Fruit fly (Drosophila melanogaster) whole organism, embryonic: ENCODE measurements around the gene CG1628.

ENCODE experiments used
- CG10543 ChIP-seq: fragments of 200-800 bp; sonication (Bioruptor generic); optimal IDR thresholded peaks from 3 replicates; lab custom pipeline; 2017; ENCODE audit warnings: missing biosample characterization, mild to moderate bottlenecking, missing genetic modification characterization, moderate library complexity
- CG12104 ChIP-seq: fragments of 200-800 bp; sonication (Bioruptor generic); optimal IDR thresholded peaks from 3 replicates; lab custom pipeline; 2016; ENCODE audit warnings: missing biosample characterization, missing genetic modification characterization
- CG12299 ChIP-seq: fragments of 200-800 bp; sonication (Bioruptor generic); optimal IDR thresholded peaks from 2 replicates; lab custom pipeline; 2018; ENCODE audit warnings: missing biosample characterization, mild to moderate bottlenecking, missing genetic modification characterization
- CG15696 ChIP-seq: fragments of 200-800 bp; sonication (Bioruptor generic); optimal IDR thresholded peaks from 2 replicates; lab custom pipeline; 2019; ENCODE audit warnings: missing biosample characterization, mild to moderate bottlenecking, missing genetic modification characterization, moderate library complexity
- CG17359 ChIP-seq: fragments of 200-800 bp; sonication (Bioruptor generic); optimal IDR thresholded peaks from 3 replicates; lab custom pipeline; 2018; ENCODE audit warnings: missing biosample characterization, mild to moderate bottlenecking, missing genetic modification characterization, moderate library complexity
- CG17361 ChIP-seq: fragments of 200-800 bp; sonication (Bioruptor generic); IDR thresholded peaks from 3 replicates; pipeline ENCODE4 v1.3.6; 2022; ENCODE audit warnings: missing biosample characterization, missing genetic modification characterization
- CG17802 ChIP-seq: fragments of 200-800 bp; sonication (Bioruptor generic); optimal IDR thresholded peaks from 2 replicates; lab custom pipeline; 2018; ENCODE audit warnings: missing biosample characterization, mild to moderate bottlenecking, missing genetic modification characterization, moderate library complexity
- CG18262 ChIP-seq: fragments of 200-800 bp; optimal IDR thresholded peaks from 3 replicates; lab custom pipeline; 2019; ENCODE audit warnings: missing biosample characterization, mild to moderate bottlenecking, missing genetic modification characterization, moderate library complexity
- CG18599 ChIP-seq: fragments of 200-800 bp; sonication (Bioruptor generic); optimal IDR thresholded peaks from 3 replicates; lab custom pipeline; 2017; ENCODE audit warnings: missing biosample characterization, missing genetic modification characterization, mild to moderate bottlenecking, moderate library complexity, missing genetic modification reagents
- CG30431 ChIP-seq: fragments of 200-800 bp; sonication (Bioruptor generic); optimal IDR thresholded peaks from 2 replicates; lab custom pipeline; 2017; ENCODE audit warnings: missing biosample characterization, missing genetic modification characterization
- CG4360 ChIP-seq: fragments of 200-800 bp; sonication (Bioruptor generic); IDR thresholded peaks from 2 replicates; pipeline ENCODE4 v1.3.6; 2022; ENCODE audit warnings: missing biosample characterization, missing genetic modification characterization
- CG43689 ChIP-seq: fragments of 200-800 bp; sonication (Bioruptor generic); IDR thresholded peaks from 2 replicates; pipeline ENCODE4 v1.3.6; 2022; ENCODE audit warnings: missing biosample characterization, missing genetic modification characterization
- CG4730 ChIP-seq: fragments of 200-800 bp; sonication (Bioruptor generic); IDR thresholded peaks from 2 replicates; pipeline ENCODE4 v1.3.6; 2022; ENCODE audit warnings: missing biosample characterization, missing genetic modification characterization
- CG6272 ChIP-seq: fragments of 200-800 bp; sonication (Bioruptor generic); IDR thresholded peaks from 2 replicates; pipeline ENCODE4 v1.3.6; 2022; ENCODE audit warnings: missing biosample characterization, missing genetic modification characterization
- CG7786 ChIP-seq: fragments of 200-800 bp; sonication (Bioruptor generic); optimal IDR thresholded peaks from 2 replicates; lab custom pipeline; 2016; ENCODE audit warnings: missing biosample characterization, missing genetic modification characterization
- CG8281 ChIP-seq: fragments of 200-800 bp; sonication (Bioruptor generic); optimal IDR thresholded peaks from 2 replicates; lab custom pipeline; 2018; ENCODE audit warnings: missing biosample characterization, mild to moderate bottlenecking, missing genetic modification characterization, moderate library complexity
- CG8765 ChIP-seq: fragments of 200-800 bp; sonication (Bioruptor generic); IDR thresholded peaks from 2 replicates; pipeline ENCODE4 v1.3.6; 2022; ENCODE audit warnings: missing biosample characterization, missing genetic modification characterization
- Dad ChIP-seq: fragments of 200-800 bp; sonication (Bioruptor generic); optimal IDR thresholded peaks from 3 replicates; lab custom pipeline; 2016; ENCODE audit warnings: missing biosample characterization, missing genetic modification characterization
- Hand ChIP-seq: fragments of 200-800 bp; sonication (Bioruptor generic); optimal IDR thresholded peaks from 2 replicates; lab custom pipeline; 2017; ENCODE audit warnings: mild to moderate bottlenecking, missing biosample characterization, missing genetic modification reagents, missing genetic modification characterization
- Hr3 ChIP-seq: fragments of 200-800 bp; sonication (Bioruptor generic); optimal IDR thresholded peaks from 3 replicates; lab custom pipeline; 2016; ENCODE audit warnings: missing biosample characterization, missing genetic modification characterization
- Hr78 ChIP-seq, 2 experiments: fragments of 200-800 bp in 1 of 2; fragments of >200 bp in 1 of 2; sonication (Bioruptor generic) in 1 of 2; optimal IDR thresholded peaks; 2 replicates each; lab custom pipeline; 2017 to 2019; ENCODE audit warnings: missing biosample characterization in 2 of 2, missing genetic modification characterization in 2 of 2, mild to moderate bottlenecking in 1 of 2, moderate library complexity in 1 of 2
- Lpt ChIP-seq: fragments of >200 bp; optimal IDR thresholded peaks from 2 replicates; lab custom pipeline; 2018; ENCODE audit warnings: missing biosample characterization, missing genetic modification characterization
- Med ChIP-seq: fragments of 200-800 bp; sonication (Bioruptor generic); peaks from one replicate; lab custom pipeline; 2016; ENCODE audit warnings: missing biosample characterization, missing genetic modification characterization, mild to moderate bottlenecking, inconsistent platforms, moderate library complexity
- NfI ChIP-seq: fragments of 200-800 bp; sonication (Bioruptor generic); optimal IDR thresholded peaks from 3 replicates; lab custom pipeline; 2018; ENCODE audit warnings: missing biosample characterization, mild to moderate bottlenecking, missing genetic modification characterization, moderate library complexity
- Oaz ChIP-seq: fragments of 200-800 bp; sonication (Bioruptor generic); IDR thresholded peaks from 2 replicates; pipeline ENCODE4 v1.3.6; 2022; ENCODE audit warnings: missing biosample characterization, missing genetic modification characterization
- Sox100B ChIP-seq: fragments of 200-800 bp; sonication (Bioruptor generic); optimal IDR thresholded peaks from 3 replicates; lab custom pipeline; 2018; ENCODE audit warnings: missing biosample characterization, mild to moderate bottlenecking, missing genetic modification characterization
- Sry-β ChIP-seq: fragments of 200-800 bp; sonication (Bioruptor generic); optimal IDR thresholded peaks from 2 replicates; lab custom pipeline; 2018; ENCODE audit warnings: missing biosample characterization, mild to moderate bottlenecking, missing genetic modification characterization, moderate library complexity
- ash1 ChIP-seq: fragments of 200-800 bp; sonication (Bioruptor generic); optimal IDR thresholded peaks from 2 replicates; lab custom pipeline; 2018; ENCODE audit warnings: missing biosample characterization, mild to moderate bottlenecking, missing genetic modification characterization
- ato ChIP-seq: fragments of 200-800 bp; sonication (Bioruptor generic); IDR thresholded peaks from 2 replicates; pipeline ENCODE4 v1.3.6; 2022; ENCODE audit warnings: missing biosample characterization, missing genetic modification characterization; ENCODE audit not compliant: partially characterized antibody
- bbx ChIP-seq: fragments of 200-800 bp; sonication (Bioruptor generic); IDR thresholded peaks from 2 replicates; pipeline ENCODE4 v1.3.6; 2022; ENCODE audit warnings: missing biosample characterization, missing genetic modification characterization; ENCODE audit not compliant: partially characterized antibody
- br ChIP-seq: fragments of >200 bp; optimal IDR thresholded peaks from 2 replicates; lab custom pipeline; 2017
- cas ChIP-seq: fragments of 200-800 bp; sonication (Bioruptor generic); IDR thresholded peaks from 2 replicates; pipeline ENCODE4 v1.3.6; 2022; ENCODE audit warnings: missing biosample characterization, missing genetic modification characterization
- disco-r ChIP-seq: fragments of 200-800 bp; sonication (Bioruptor generic); optimal IDR thresholded peaks from 2 replicates; lab custom pipeline; 2016; ENCODE audit warnings: missing biosample characterization, missing genetic modification characterization
- dmrt11E ChIP-seq: fragments of 200-800 bp; sonication (Bioruptor generic); optimal IDR thresholded peaks from 3 replicates; lab custom pipeline; 2018; ENCODE audit warnings: missing biosample characterization, mild to moderate bottlenecking, missing genetic modification characterization, moderate library complexity
- esg ChIP-seq: fragments of 200-800 bp; sonication (Bioruptor generic); conservative IDR thresholded peaks from 2 replicates; pipeline ENCODE4 v1.3.6; 2022; ENCODE audit warnings: missing biosample characterization, missing genetic modification characterization
- ftz-f1 ChIP-seq: fragments of 200-800 bp; sonication (Bioruptor generic); optimal IDR thresholded peaks from 2 replicates; lab custom pipeline; 2016; ENCODE audit warnings: missing biosample characterization, missing genetic modification characterization
- hb ChIP-seq: fragments of 200-800 bp; sonication (Bioruptor generic); IDR thresholded peaks from 3 replicates; pipeline ENCODE4 v1.3.6; 2022; ENCODE audit warnings: missing biosample characterization, missing genetic modification characterization; ENCODE audit not compliant: partially characterized antibody
- hkb ChIP-seq, 2 experiments: fragments of 200-800 bp in 1 of 2; fragments of >200 bp in 1 of 2; sonication (Bioruptor generic) in 1 of 2; IDR thresholded peaks in 1 of 2; optimal IDR thresholded peaks in 1 of 2; 2 replicates each; pipeline versions ENCODE4 v1.3.6 to Lab custom; 2017 to 2022; ENCODE audit warnings: missing biosample characterization in 1 of 2, missing genetic modification characterization in 1 of 2
- lilli ChIP-seq: fragments of 200-800 bp; sonication (Bioruptor generic); optimal IDR thresholded peaks from 3 replicates; lab custom pipeline; 2016; ENCODE audit warnings: missing biosample characterization, missing genetic modification characterization
- lola ChIP-seq, 3 experiments: fragments of >200 bp in 2 of 3; fragments of 200-800 bp in 1 of 3; sonication (Bioruptor generic) in 1 of 3; optimal IDR thresholded peaks; 2 replicates each; lab custom pipeline; 2017 to 2019; ENCODE audit warnings: missing biosample characterization in 3 of 3, missing genetic modification characterization in 3 of 3, mild to moderate bottlenecking in 1 of 3, moderate library complexity in 1 of 3
- pan ChIP-seq, 4 experiments: fragments of >200 bp in 3 of 4; fragments of 200-800 bp in 1 of 4; sonication (Bioruptor generic) in 1 of 4; optimal IDR thresholded peaks in 3 of 4; IDR thresholded peaks in 1 of 4; 2 replicates each; pipeline versions ENCODE4 v1.3.6 to Lab custom; 2017 to 2022; ENCODE audit warnings: missing biosample characterization in 2 of 4, missing genetic modification characterization in 2 of 4, mixed read lengths in 1 of 4
- phol ChIP-seq: fragments of 200-800 bp; sonication (Bioruptor generic); optimal IDR thresholded peaks from 3 replicates; lab custom pipeline; 2018; ENCODE audit warnings: missing biosample characterization, mild to moderate bottlenecking, missing genetic modification characterization, moderate library complexity
- row ChIP-seq: fragments of 200-800 bp; sonication (Bioruptor generic); IDR thresholded peaks from 3 replicates; pipeline ENCODE4 v1.3.6; 2022; ENCODE audit warnings: missing biosample characterization, missing genetic modification characterization
- sima ChIP-seq: fragments of 200-800 bp; sonication (Bioruptor generic); optimal IDR thresholded peaks from 2 replicates; lab custom pipeline; 2016; ENCODE audit warnings: missing biosample characterization, missing genetic modification characterization
- tio ChIP-seq: fragments of 200-800 bp; sonication (Bioruptor generic); optimal IDR thresholded peaks from 2 replicates; lab custom pipeline; 2017; ENCODE audit warnings: missing biosample characterization, missing genetic modification characterization, inconsistent platforms
- unc-4 ChIP-seq: fragments of 200-800 bp; sonication (Bioruptor generic); IDR thresholded peaks from 2 replicates; pipeline ENCODE4 v1.3.6; 2022; ENCODE audit warnings: missing biosample characterization, missing genetic modification characterization; ENCODE audit not compliant: partially characterized antibody
- usp ChIP-seq: fragments of >200 bp; optimal IDR thresholded peaks from 2 replicates; lab custom pipeline; 2017; ENCODE audit warnings: missing biosample characterization, missing genetic modification characterization
- wdn ChIP-seq: fragments of 200-800 bp; sonication (Bioruptor generic); IDR thresholded peaks from 2 replicates; pipeline ENCODE4 v1.3.6; 2022; ENCODE audit warnings: missing biosample characterization, missing genetic modification characterization
- wek ChIP-seq: fragments of 200-800 bp; sonication (Bioruptor generic); optimal IDR thresholded peaks from 3 replicates; lab custom pipeline; 2018; ENCODE audit warnings: missing biosample characterization, mild to moderate bottlenecking, missing genetic modification characterization, moderate library complexity

Gene CG1628

dm6 chrX:10601479-10601921 is 1.0 kb downstream of the CG1628 start (continued):
- TF ChIP-seq hb, result no peak
- TF ChIP-seq CG17802 (tag; lab: Kevin White, UChicago), result no peak
- no peak for TF ChIP-seq CG12299 (tag; lab: Kevin White, UChicago)
- no peak for TF ChIP-seq hkb (optimal IDR thresholded peaks at IDR 0.05; lab: Kevin White, UChicago)
- no peak for TF ChIP-seq hkb (GFP tag; IDR thresholded peaks at IDR 0.05; lab: Robert Waterston, UW)
- TF ChIP-seq sima (GFP tag; lab: Kevin White, UChicago), result no peak
- TF ChIP-seq bbx (GFP tag; lab: Robert Waterston, UW), result peak; percentile 46
- TF ChIP-seq Hr3 (GFP tag; lab: Kevin White, UChicago), result peak; percentile 48
- TF ChIP-seq tio (GFP tag; lab: Kevin White, UChicago), result no peak
- TF ChIP-seq Hand, result no peak
- no peak for TF ChIP-seq esg (GFP tag; lab: Robert Waterston, UW)
- peak; percentile 31 for TF ChIP-seq lilli (GFP tag; lab: Kevin White, UChicago)
- no peak for TF ChIP-seq CG10543
- no peak for TF ChIP-seq Lpt
- 0 out of 2 replicates have a peak, but pooled peaks have one; percentile 39 for TF ChIP-seq CG4360 (GFP tag; lab: Robert Waterston, UW)
- TF ChIP-seq CG15696 (tag; lab: Kevin White, UChicago), result peak; percentile 40
- TF ChIP-seq ftz-f1 (GFP tag; lab: Kevin White, UChicago), result peak; percentile 35
- no peak for TF ChIP-seq usp (GFP tag; lab: Kevin White, UChicago)
- no peak for TF ChIP-seq Oaz (GFP tag; lab: Robert Waterston, UW)
- no peak for TF ChIP-seq CG7786 (GFP tag; lab: Kevin White, UChicago)
- TF ChIP-seq Dad, result no peak
- TF ChIP-seq wek (GFP tag; lab: Kevin White, UChicago), result no peak
- peak; percentile 34 for TF ChIP-seq CG17359 (tag; lab: Kevin White, UChicago)
- no peak for TF ChIP-seq pan (optimal IDR thresholded peaks at IDR 0.05; lab: Kevin White, UChicago)
- peak in 1 of 2 experiments; percentile 43 for TF ChIP-seq pan (GFP tag; optimal IDR thresholded peaks at IDR 0.05 in 1 of 2, IDR thresholded peaks at IDR 0.05 in 1 of 2)
- TF ChIP-seq CG4730 (GFP tag; lab: Robert Waterston, UW), result peak; percentile 27; the same call in 1 of the 2 replicates
- peak; percentile 36; the same call in 1 of the 2 replicates for TF ChIP-seq CG8765
- TF ChIP-seq ato (GFP tag; lab: Robert Waterston, UW), result no peak
- no peak for TF ChIP-seq unc-4 (GFP tag; lab: Robert Waterston, UW)
- TF ChIP-seq CG30431 (GFP tag; lab: Kevin White, UChicago), result peak; percentile 7
- TF ChIP-seq CG17361 (GFP tag; lab: Robert Waterston, UW), result peak; percentile 68
- no peak for TF ChIP-seq ash1 (GFP tag; lab: Kevin White, UChicago)
- TF ChIP-seq CG6272 (GFP tag; lab: Robert Waterston, UW), result no peak
- no peak for TF ChIP-seq CG43689 (GFP tag; lab: Robert Waterston, UW)
- peak; percentile 14 for TF ChIP-seq Sry-β (GFP tag; lab: Kevin White, UChicago)
- peak; percentile 39 for TF ChIP-seq NfI (GFP tag; lab: Kevin White, UChicago)
- TF ChIP-seq disco-r, result no peak
- no peak for TF ChIP-seq CG12104 (GFP tag; lab: Kevin White, UChicago)
- TF ChIP-seq CG8281 (tag; lab: Kevin White, UChicago), result no peak
- peak; percentile 47 for TF ChIP-seq phol (tag; lab: Kevin White, UChicago)
- no peak for TF ChIP-seq Hr78 (GFP tag; optimal IDR thresholded peaks at IDR 0.05; lab: Kevin White, UChicago)
- no peak for TF ChIP-seq CG18599 (GFP tag; lab: Kevin White, UChicago)
- peak; percentile 86 for TF ChIP-seq row
- 0 out of 2 replicates have a peak, but pooled peaks have one; percentile 23 for TF ChIP-seq wdn
- no peak for TF ChIP-seq cas (GFP tag; lab: Robert Waterston, UW)
- peak; percentile 41 for TF ChIP-seq CG18262 (tag; lab: Kevin White, UChicago)
- peak; percentile 45 for TF ChIP-seq Sox100B (GFP tag; lab: Kevin White, UChicago)
- TF ChIP-seq dmrt11E (tag; lab: Kevin White, UChicago), result peak; percentile 44
- peak; percentile 90 for TF ChIP-seq Med (GFP tag; lab: Kevin White, UChicago)
- TF ChIP-seq br, result no peak
- TF ChIP-seq lola (GFP tag; optimal IDR thresholded peaks at IDR 0.05; lab: Kevin White, UChicago), result peak in 1 of 3 experiments; percentile 32
